Worm (Caenorhabditis elegans) whole organism, L4/young adult: ENCODE data around the gene spp-2.

ENCODE experiments used
- W03F9.2 ChIP-seq: fragments of 150-350 bp; optimal IDR thresholded peaks from 2 replicates; lab custom pipeline; 2014; ENCODE audit warnings: missing biosample characterization, missing genetic modification characterization
- him-1 ChIP-seq: sonication (generic microtip); optimal IDR thresholded peaks from 2 replicates; lab custom pipeline; 2016; ENCODE audit warnings: missing genotype, missing genetic modification reagents, missing genetic modification characterization, missing compliant biosample characterization

DNA sequence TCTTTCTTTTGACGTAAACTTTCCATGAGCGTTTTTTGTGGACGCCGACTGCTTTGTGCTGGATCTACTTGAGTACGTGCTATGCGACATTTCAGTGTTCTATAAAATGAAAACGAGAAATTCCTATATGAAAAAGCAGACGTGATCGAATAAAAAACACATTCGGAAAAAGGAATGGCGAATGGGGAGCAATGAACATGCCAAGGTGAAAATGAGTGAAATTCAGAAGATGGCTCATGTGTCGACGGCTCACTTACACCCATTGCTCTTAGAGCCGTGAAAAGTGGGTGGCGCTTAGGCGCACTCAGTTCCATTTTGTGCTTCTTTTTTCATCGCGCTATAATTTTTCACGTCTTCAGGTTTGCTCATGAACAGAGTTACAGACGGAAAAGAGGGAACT lies 18.0 kb downstream of the spp-2 start, which contains the start of gene K03A1.4:
- TF ChIP-seq him-1 (tag; lab: Kevin White, UChicago) (no peak), W03F9.2 (tag; lab: Kevin White, UChicago) (no peak)
